Worm (Caenorhabditis elegans) whole organism, dauer: ENCODE data around the gene Y71H2AM.3.
"Not testable (repeated sequence)": the region's sequence is repeated elsewhere in the genome, so short reads cannot be mapped to it uniquely, and the experiment has no call there.

Experiments used
- unc-62 ChIP-seq: sonication (generic microtip); optimal IDR thresholded peaks from 2 replicates; lab custom pipeline; 2017; ENCODE audit warnings: missing biosample characterization, missing genetic modification reagents, missing genetic modification characterization

Y71H2AM.3 gene

ce11 chrIII:2841856-2842373 lies 36.7 kb downstream of the Y71H2AM.3 start, which contains the start of gene H34I24.2:
Gene H34I24.2 (plus strand): TSS chrIII:2842044.
- TF ChIP-seq unc-62 (GFP tag; lab: Kevin White, UChicago): no peak

- TF ChIP-seq unc-62 (GFP tag; lab: Kevin White, UChicago): not testable (repeated sequence)
These were observed 41.5 kb downstream of the Y71H2AM.3 start, which contains the start of gene H34I24.1 for ce11 chrIII:2846747-2847146. Gene H34I24.1 (plus strand): TSS chrIII:2847047.

ce11 chrIII:2855929-2856328 lies 50.7 kb downstream of the Y71H2AM.3 start, which contains the start of gene F56F11.4:
Gene F56F11.4 (plus strand): TSS chrIII:2856229.
- no peak for TF ChIP-seq unc-62 (GFP tag; lab: Kevin White, UChicago)

- TF ChIP-seq unc-62 (GFP tag; lab: Kevin White, UChicago): no peak
These were observed 53.1 kb downstream of the Y71H2AM.3 start for ce11 chrIII:2858334-2858733.
